Worm (Caenorhabditis elegans) whole organism, L1 larva: ENCODE data around the gene R08D7.4.

ENCODE experiments used
- dpl-1 ChIP-seq, 3 experiments: fragments of 150-350 bp in 2 of 3; sonication (generic microtip) in 1 of 3; optimal IDR thresholded peaks; 2 replicates each; lab custom pipeline; 2014 to 2017; ENCODE audit warnings: missing biosample characterization in 3 of 3, missing genetic modification characterization in 3 of 3, missing genetic modification reagents in 3 of 3
- nhr-12 ChIP-seq: sonication (generic microtip); optimal IDR thresholded peaks from 2 replicates; lab custom pipeline; 2017; ENCODE audit warnings: missing biosample characterization, missing genetic modification characterization

ce11 chrIII:9012309-9012708 lies 40.6 kb downstream of the R08D7.4 start, which contains the start of gene F59B2.9:
- TF ChIP-seq nhr-12 (tag; lab: Kevin White, UChicago) (no peak), dpl-1 (GFP tag; optimal IDR thresholded peaks at IDR 0.05; lab: Kevin White, UChicago) (no peak)
